Fruit fly (Drosophila melanogaster) whole organism, adult: ENCODE data around the gene CG3841.

ENCODE experiments used
- CG11617 ChIP-seq: fragments of 200-800 bp; sonication (Bioruptor generic); optimal IDR thresholded peaks from 2 replicates; lab custom pipeline; 2017; ENCODE audit warnings: mild to moderate bottlenecking, missing biosample characterization, missing genetic modification reagents, missing genetic modification characterization
- CG1620 ChIP-seq: fragments of 200-800 bp; sonication (Bioruptor generic); optimal IDR thresholded peaks from 2 replicates; lab custom pipeline; 2016; ENCODE audit warnings: missing biosample characterization, missing genetic modification characterization
- CG33017 ChIP-seq: fragments of 200-800 bp; sonication (Bioruptor generic); optimal IDR thresholded peaks from 2 replicates; lab custom pipeline; 2018; ENCODE audit warnings: missing biosample characterization, mild to moderate bottlenecking, missing genetic modification characterization, moderate library complexity
- Hr96 ChIP-seq: fragments of 200-800 bp; sonication (Bioruptor generic); optimal IDR thresholded peaks from 2 replicates; lab custom pipeline; 2016; ENCODE audit warnings: missing biosample characterization, missing genetic modification characterization
- bab1 ChIP-seq: fragments of 200-800 bp; sonication (Bioruptor generic); optimal IDR thresholded peaks from 3 replicates; lab custom pipeline; 2019; ENCODE audit warnings: missing biosample characterization, mild to moderate bottlenecking, missing genetic modification characterization, moderate library complexity
- kay ChIP-seq: fragments of 200-800 bp; sonication (Bioruptor generic); peaks from one replicate; lab custom pipeline; 2016; ENCODE audit warnings: missing biosample characterization, missing genetic modification characterization, borderline replicate concordance

- TF ChIP-seq bab1 (no peak), kay (GFP tag; lab: Kevin White, UChicago) (peak; percentile 75), Hr96 (no peak), CG33017 (no peak), CG11617 (GFP tag; lab: Kevin White, UChicago) (no peak), CG1620 (no peak)
Measured at dm6 chr2L:9550880-9551279, 38.4 kb upstream of the CG3841 start.
